Worm (Caenorhabditis elegans) whole organism, young adult: ENCODE measurements around the gene C16C8.7.

ENCODE experiments used
- B0019.2 ChIP-seq: fragments of 200-800 bp; sonication (Bioruptor generic); conservative IDR thresholded peaks from 2 replicates; pipeline ENCODE4 v1.3.6; 2022; ENCODE audit warnings: missing genetic modification reagents, missing genetic modification characterization, missing compliant biosample characterization
- B0035.1 ChIP-seq: sonication (generic microtip); optimal IDR thresholded peaks from 2 replicates; lab custom pipeline; 2016; ENCODE audit warnings: missing genetic modification characterization, mild to moderate bottlenecking, missing compliant biosample characterization, missing genotype, missing genetic modification reagents
- B0261.1 ChIP-seq: sonication (generic microtip); optimal IDR thresholded peaks from 2 replicates; lab custom pipeline; 2016; ENCODE audit warnings: mild to moderate bottlenecking, missing genetic modification characterization, moderate library complexity, missing compliant biosample characterization
- C06A6.2 ChIP-seq: fragments of 200-800 bp; sonication (Bioruptor generic); conservative IDR thresholded peaks from 2 replicates; pipeline ENCODE4 v1.3.6; 2022; ENCODE audit warnings: missing genetic modification characterization, missing compliant biosample characterization
- C17E4.6 ChIP-seq: fragments of 200-800 bp; sonication (Bioruptor generic); IDR thresholded peaks from 2 replicates; pipeline ENCODE4 v1.3.6; 2022; ENCODE audit warnings: missing genetic modification reagents, missing genetic modification characterization, missing compliant biosample characterization
- F23B12.7 ChIP-seq: sonication (generic microtip); optimal IDR thresholded peaks from 2 replicates; lab custom pipeline; 2017; ENCODE audit warnings: missing genetic modification characterization, mild to moderate bottlenecking, missing compliant biosample characterization, antibody characterized with exemption, moderate library complexity; ENCODE audit not compliant: insufficient read depth
- F37B4.10 ChIP-seq: fragments of 200-800 bp; sonication (Bioruptor generic); IDR thresholded peaks from 2 replicates; pipeline ENCODE4 v1.3.6; 2022; ENCODE audit warnings: missing genetic modification characterization, missing compliant biosample characterization
- F39B2.1 ChIP-seq: fragments of 200-800 bp; sonication (Bioruptor generic); IDR thresholded peaks from 2 replicates; pipeline ENCODE4 v1.3.6; 2022; ENCODE audit warnings: missing genetic modification reagents, missing genetic modification characterization, missing compliant biosample characterization
- F52B5.7 ChIP-seq: sonication (generic microtip); optimal IDR thresholded peaks from 2 replicates; lab custom pipeline; 2016; ENCODE audit warnings: mild to moderate bottlenecking, missing genetic modification characterization, missing compliant biosample characterization
- F57A8.1 ChIP-seq: fragments of 200-800 bp; sonication (Bioruptor generic); optimal IDR thresholded peaks from 2 replicates; lab custom pipeline; 2018; ENCODE audit warnings: mild to moderate bottlenecking, missing genetic modification characterization, moderate library complexity, missing compliant biosample characterization
- F57C9.4 ChIP-seq: sonication (generic microtip); optimal IDR thresholded peaks from 2 replicates; lab custom pipeline; 2017; ENCODE audit warnings: mild to moderate bottlenecking, missing genetic modification characterization, missing compliant biosample characterization
- ZK185.1 ChIP-seq: sonication (generic microtip); optimal IDR thresholded peaks from 2 replicates; lab custom pipeline; 2016; ENCODE audit warnings: mild to moderate bottlenecking, missing genetic modification characterization, missing compliant biosample characterization; ENCODE audit not compliant: poor library complexity, severe bottlenecking
- aptf-3 ChIP-seq: fragments of 200-800 bp; sonication (Bioruptor generic); IDR thresholded peaks from 2 replicates; pipeline ENCODE4 v1.3.6; 2022; ENCODE audit warnings: missing genetic modification characterization, missing compliant biosample characterization
- attf-5 ChIP-seq: fragments of 200-800 bp; sonication (Bioruptor generic); optimal IDR thresholded peaks from 2 replicates; lab custom pipeline; 2018; ENCODE audit warnings: mild to moderate bottlenecking, missing genetic modification characterization, missing compliant biosample characterization
- bed-1 ChIP-seq: fragments of 200-800 bp; sonication (Bioruptor generic); IDR thresholded peaks from 2 replicates; pipeline ENCODE4 v1.3.6; 2022; ENCODE audit warnings: missing genetic modification reagents, missing genetic modification characterization, missing compliant biosample characterization
- bed-2 ChIP-seq: fragments of 200-800 bp; sonication (Bioruptor generic); IDR thresholded peaks from 2 replicates; pipeline ENCODE4 v1.3.6; 2022; ENCODE audit warnings: missing genetic modification reagents, missing genetic modification characterization, missing compliant biosample characterization
- ceh-27 ChIP-seq: fragments of 200-800 bp; sonication (Bioruptor generic); optimal IDR thresholded peaks from 2 replicates; lab custom pipeline; 2018; ENCODE audit warnings: mild to moderate bottlenecking, missing genetic modification characterization, moderate library complexity, missing compliant biosample characterization
- ceh-79 ChIP-seq: sonication (generic microtip); optimal IDR thresholded peaks from 2 replicates; lab custom pipeline; 2017; ENCODE audit warnings: mild to moderate bottlenecking, missing genetic modification characterization, missing compliant biosample characterization
- die-1 ChIP-seq: sonication (generic microtip); optimal IDR thresholded peaks from 2 replicates; lab custom pipeline; 2016; ENCODE audit warnings: missing genotype, mild to moderate bottlenecking, missing genetic modification characterization, missing compliant biosample characterization
- dox-1 ChIP-seq: fragments of 200-800 bp; sonication (Bioruptor generic); IDR thresholded peaks from 2 replicates; pipeline ENCODE4 v1.3.6; 2022; ENCODE audit warnings: missing genetic modification reagents, missing genetic modification characterization, missing compliant biosample characterization
- efl-1 ChIP-seq: fragments of 150-350 bp; optimal IDR thresholded peaks from 2 replicates; lab custom pipeline; 2014; ENCODE audit warnings: missing biosample characterization, missing genetic modification reagents, missing genetic modification characterization
- egl-18 ChIP-seq: fragments of 200-800 bp; sonication (Bioruptor generic); IDR thresholded peaks from 2 replicates; pipeline ENCODE4 v1.3.6; 2022; ENCODE audit warnings: missing genetic modification reagents, missing genetic modification characterization, missing compliant biosample characterization
- egl-44 ChIP-seq: fragments of 200-800 bp; sonication (Bioruptor generic); IDR thresholded peaks from 2 replicates; pipeline ENCODE4 v1.3.6; 2022; ENCODE audit warnings: missing genetic modification reagents, missing genetic modification characterization, missing compliant biosample characterization
- ekl-4 ChIP-seq: fragments of 200-800 bp; sonication (Bioruptor generic); IDR thresholded peaks from 2 replicates; pipeline ENCODE4 v1.3.6; 2022; ENCODE audit warnings: missing genetic modification reagents, missing genetic modification characterization, missing compliant biosample characterization
- gei-17 ChIP-seq: fragments of 200-800 bp; sonication (Bioruptor generic); optimal IDR thresholded peaks from 2 replicates; lab custom pipeline; 2018; ENCODE audit warnings: mild to moderate bottlenecking, missing genetic modification characterization, missing compliant biosample characterization
- hmg-1.2 ChIP-seq: fragments of 200-800 bp; sonication (Bioruptor generic); IDR thresholded peaks from 2 replicates; pipeline ENCODE4 v1.3.6; 2022; ENCODE audit warnings: missing genetic modification reagents, missing genetic modification characterization, missing compliant biosample characterization
- lag-1 ChIP-seq: fragments of 200-800 bp; sonication (Bioruptor generic); IDR thresholded peaks from 2 replicates; pipeline ENCODE4 v1.3.6; 2022; ENCODE audit warnings: missing genetic modification reagents, missing genetic modification characterization, missing compliant biosample characterization
- let-607 ChIP-seq, 2 experiments: fragments of 200-800 bp in 1 of 2; sonication (Bioruptor generic) in 1 of 2; sonication (generic microtip) in 1 of 2; optimal IDR thresholded peaks; 2 replicates each; lab custom pipeline; 2016 to 2018; ENCODE audit warnings: mild to moderate bottlenecking in 2 of 2, missing compliant biosample characterization in 2 of 2, missing genetic modification characterization in 2 of 2, moderate library complexity in 2 of 2, missing genotype in 1 of 2
- lir-1 ChIP-seq: fragments of 200-800 bp; sonication (Bioruptor generic); conservative IDR thresholded peaks from 2 replicates; pipeline ENCODE4 v1.3.6; 2022; ENCODE audit warnings: missing genetic modification reagents, missing genetic modification characterization, missing compliant biosample characterization
- lsy-27 ChIP-seq: sonication (generic microtip); optimal IDR thresholded peaks from 2 replicates; lab custom pipeline; 2017; ENCODE audit warnings: missing genetic modification characterization, mild to moderate bottlenecking, missing compliant biosample characterization, antibody characterized with exemption, missing genotype, borderline replicate concordance; ENCODE audit not compliant: insufficient read depth
- madf-3 ChIP-seq: fragments of 200-800 bp; sonication (Bioruptor generic); IDR thresholded peaks from 2 replicates; pipeline ENCODE4 v1.3.6; 2022; ENCODE audit warnings: missing genetic modification reagents, missing genetic modification characterization, missing compliant biosample characterization
- madf-6 ChIP-seq: fragments of 200-800 bp; sonication (Bioruptor generic); IDR thresholded peaks from 2 replicates; pipeline ENCODE4 v1.3.6; 2022; ENCODE audit warnings: missing genetic modification reagents, missing genetic modification characterization, missing compliant biosample characterization
- nfya-1 ChIP-seq: sonication (generic microtip); optimal IDR thresholded peaks from 2 replicates; lab custom pipeline; 2017; ENCODE audit warnings: antibody characterized with exemption, missing compliant biosample characterization, missing genetic modification characterization, borderline replicate concordance; ENCODE audit not compliant: insufficient read depth
- nfya-2 ChIP-seq: fragments of 200-800 bp; sonication (Bioruptor generic); IDR thresholded peaks from 2 replicates; pipeline ENCODE4 v1.3.6; 2022; ENCODE audit warnings: missing genetic modification reagents, missing genetic modification characterization, missing compliant biosample characterization
- nhr-120 ChIP-seq: fragments of 200-800 bp; sonication (Bioruptor generic); IDR thresholded peaks from 2 replicates; pipeline ENCODE4 v1.3.6; 2022; ENCODE audit warnings: missing genetic modification characterization, missing compliant biosample characterization
- nhr-27 ChIP-seq: fragments of 200-800 bp; sonication (Bioruptor generic); optimal IDR thresholded peaks from 2 replicates; lab custom pipeline; 2018; ENCODE audit warnings: mild to moderate bottlenecking, missing genetic modification characterization, moderate library complexity, missing compliant biosample characterization
- rcor-1 ChIP-seq: fragments of 200-800 bp; sonication (Bioruptor generic); IDR thresholded peaks from 2 replicates; pipeline ENCODE4 v1.3.6; 2022; ENCODE audit warnings: missing genetic modification reagents, missing genetic modification characterization, missing compliant biosample characterization
- sea-2 ChIP-seq: fragments of 200-800 bp; sonication (Bioruptor generic); IDR thresholded peaks from 2 replicates; pipeline ENCODE4 v1.3.6; 2022; ENCODE audit warnings: missing genetic modification characterization, missing compliant biosample characterization
- snpc-3.4 ChIP-seq: sonication (generic microtip); optimal IDR thresholded peaks from 2 replicates; lab custom pipeline; 2017; ENCODE audit warnings: missing genetic modification characterization, mild to moderate bottlenecking, missing compliant biosample characterization, antibody characterized with exemption, moderate library complexity, missing genotype, missing genetic modification reagents
- somi-1 ChIP-seq: fragments of 200-800 bp; sonication (Bioruptor generic); optimal IDR thresholded peaks from 2 replicates; lab custom pipeline; 2018; ENCODE audit warnings: mild to moderate bottlenecking, missing genetic modification characterization, missing compliant biosample characterization
- tbx-9 ChIP-seq: sonication (generic microtip); optimal IDR thresholded peaks from 2 replicates; lab custom pipeline; 2016; ENCODE audit warnings: borderline replicate concordance, missing genetic modification characterization, inconsistent platforms, missing compliant biosample characterization
- tlf-1 ChIP-seq: fragments of 200-800 bp; sonication (Bioruptor generic); optimal IDR thresholded peaks from 2 replicates; lab custom pipeline; 2018; ENCODE audit warnings: mild to moderate bottlenecking, missing genetic modification characterization, missing compliant biosample characterization
- unc-62 ChIP-seq: fragments of 150-350 bp; optimal IDR thresholded peaks from 2 replicates; lab custom pipeline; 2014; ENCODE audit warnings: missing biosample characterization, missing genetic modification reagents, missing genetic modification characterization
- xnd-1 ChIP-seq: sonication (generic microtip); optimal IDR thresholded peaks from 2 replicates; lab custom pipeline; 2016; ENCODE audit warnings: missing genotype, missing genetic modification reagents, missing genetic modification characterization, missing compliant biosample characterization
- zfh-2 ChIP-seq: fragments of 200-800 bp; sonication (Bioruptor generic); conservative IDR thresholded peaks from 2 replicates; pipeline ENCODE4 v1.3.6; 2022; ENCODE audit warnings: missing genetic modification reagents, missing genetic modification characterization, missing compliant biosample characterization
- ztf-25 ChIP-seq: fragments of 200-800 bp; sonication (Bioruptor generic); IDR thresholded peaks from 2 replicates; pipeline ENCODE4 v1.3.6; 2022; ENCODE audit warnings: missing genetic modification reagents, missing genetic modification characterization, missing compliant biosample characterization
- ztf-28 ChIP-seq: fragments of 200-800 bp; sonication (Bioruptor generic); IDR thresholded peaks from 2 replicates; pipeline ENCODE4 v1.3.6; 2022; ENCODE audit warnings: missing genetic modification reagents, missing genetic modification characterization, missing compliant biosample characterization
- ztf-3 ChIP-seq: fragments of 200-800 bp; sonication (Bioruptor generic); optimal IDR thresholded peaks from 2 replicates; lab custom pipeline; 2018; ENCODE audit warnings: mild to moderate bottlenecking, missing genetic modification characterization, missing compliant biosample characterization
- ztf-6 ChIP-seq: fragments of 200-800 bp; sonication (Bioruptor generic); IDR thresholded peaks from 2 replicates; pipeline ENCODE4 v1.3.6; 2022; ENCODE audit warnings: missing genetic modification reagents, missing genetic modification characterization, missing compliant biosample characterization

The C16C8.7 gene

DNA sequence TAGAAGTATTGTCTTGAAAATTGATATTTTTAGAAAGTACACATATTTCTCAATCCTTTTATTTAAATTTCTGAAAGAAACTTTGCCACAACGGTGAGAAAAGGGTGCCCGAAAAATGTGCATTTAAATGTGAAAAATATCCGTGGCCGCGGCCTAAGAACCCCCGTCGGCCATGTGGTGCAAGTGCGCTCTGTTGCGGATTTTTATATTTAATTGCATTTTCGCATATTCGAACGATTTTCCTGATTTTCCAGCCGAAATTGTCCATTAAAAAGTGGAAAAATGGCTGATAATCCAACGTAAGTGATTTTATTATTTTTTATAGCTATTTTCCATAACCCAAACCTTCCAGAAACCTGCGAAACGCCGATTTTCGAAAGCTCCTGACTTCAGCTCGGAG lies 22.3 kb upstream of the C16C8.7 start, which contains the start of gene smu-2:
Gene smu-2 (plus strand): TSS at position 178 of the 400 bp plus-strand sequence.
- TF ChIP-seq hmg-1.2 (GFP tag; lab: Robert Waterston, UW) (peak; percentile 49; the same call in 1 of the 2 replicates), ekl-4 (no peak), sea-2 (no peak), nhr-27 (no peak), unc-62 (no peak), B0019.2 (GFP tag; lab: Robert Waterston, UW) (no peak), F23B12.7 (no peak), rcor-1 (GFP tag; lab: Robert Waterston, UW) (peak; percentile 35; the same call in 1 of the 2 replicates), C17E4.6 (GFP tag; lab: Robert Waterston, UW) (no peak), tlf-1 (GFP tag; lab: Kevin White, UChicago) (no peak), ztf-6 (GFP tag; lab: Robert Waterston, UW) (no peak), nhr-120 (no peak), madf-3 (GFP tag; lab: Robert Waterston, UW) (no peak), efl-1 (GFP tag; lab: Kevin White, UChicago) (peak; percentile 11), B0261.1 (tag; lab: Kevin White, UChicago) (peak; percentile 1), C06A6.2 (GFP tag; lab: Robert Waterston, UW) (no peak), bed-1 (GFP tag; lab: Robert Waterston, UW) (no peak), nfya-1 (tag; lab: Kevin White, UChicago) (no peak), ztf-3 (no peak), F57C9.4 (no peak), ZK185.1 (no peak), lag-1 (GFP tag; lab: Robert Waterston, UW) (no peak), ztf-25 (GFP tag; lab: Robert Waterston, UW) (0 out of 2 replicates have a peak, but pooled peaks have one; percentile 32), die-1 (tag; lab: Kevin White, UChicago) (no peak), B0035.1 (tag; lab: Kevin White, UChicago) (no peak), F37B4.10 (no peak), gei-17 (GFP tag; lab: Kevin White, UChicago) (no peak), xnd-1 (tag; lab: Kevin White, UChicago) (no peak), madf-6 (GFP tag; lab: Robert Waterston, UW) (peak; percentile 56), somi-1 (GFP tag; lab: Kevin White, UChicago) (no peak), tbx-9 (tag; lab: Kevin White, UChicago) (no peak), lir-1 (GFP tag; lab: Robert Waterston, UW) (no peak), zfh-2 (no peak), bed-2 (GFP tag; lab: Robert Waterston, UW) (no peak), snpc-3.4 (tag; lab: Kevin White, UChicago) (no peak), ceh-79 (tag; lab: Kevin White, UChicago) (no peak), dox-1 (GFP tag; lab: Robert Waterston, UW) (no peak), egl-44 (GFP tag; lab: Robert Waterston, UW) (no peak), nfya-2 (GFP tag; lab: Robert Waterston, UW) (no peak), F57A8.1 (GFP tag; lab: Kevin White, UChicago) (no peak), let-607 (tag; optimal IDR thresholded peaks at IDR 0.05; lab: Kevin White, UChicago) (peak in 1 of 2 experiments; percentile 18), ztf-28 (no peak), ceh-27 (GFP tag; lab: Kevin White, UChicago) (peak; percentile 72), lsy-27 (tag; lab: Kevin White, UChicago) (no peak), F39B2.1 (GFP tag; lab: Robert Waterston, UW) (no peak), egl-18 (GFP tag; lab: Robert Waterston, UW) (no peak), aptf-3 (GFP tag; lab: Robert Waterston, UW) (no peak), attf-5 (peak; percentile 80), F52B5.7 (no peak)
